Fruit fly (Drosophila melanogaster) Kc167 (cell line): ENCODE measurements around the gene CG45084.

Source experiments
- Sin3A ChIP-seq: fragments of >200 bp; optimal IDR thresholded peaks from 2 replicates; lab custom pipeline; 2018; ENCODE audit warnings: missing external identifiers
- psq ChIP-seq: fragments of >200 bp; optimal IDR thresholded peaks from 2 replicates; lab custom pipeline; 2017; ENCODE audit warnings: missing external identifiers
- ttk ChIP-seq: sonication (Bioruptor generic); optimal IDR thresholded peaks from 2 replicates; lab custom pipeline; 2017; ENCODE audit warnings: missing external identifiers

DNA sequence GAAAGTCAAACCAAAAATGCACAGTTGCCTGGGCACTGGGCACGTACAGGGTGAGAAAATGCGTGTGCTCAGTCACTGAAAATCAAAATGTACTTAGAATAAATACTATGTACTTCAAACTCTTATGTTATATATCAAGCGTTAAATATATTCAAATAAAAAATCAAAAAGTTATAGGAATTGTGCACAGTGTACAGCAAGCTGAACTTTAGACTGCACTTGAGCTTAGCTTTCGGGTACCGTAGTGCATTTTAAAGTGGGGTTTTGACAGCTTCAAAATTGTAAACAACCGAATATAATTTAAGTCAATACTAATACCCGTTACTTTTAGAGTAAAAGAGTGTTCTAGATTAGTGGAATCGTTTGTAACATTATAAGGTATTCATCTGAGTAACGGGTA, 1.6 kb upstream of the CG45084 start:
- TF ChIP-seq psq (no peak), ttk (lab: Kevin White, UChicago) (no peak), Sin3A (lab: Kevin White, UChicago) (no peak)
